Fruit fly (Drosophila melanogaster) whole organism, adult: ENCODE results near the gene Atg18a.

ENCODE experiments used
- CG14711 ChIP-seq: fragments of 200-800 bp; sonication (Bioruptor generic); optimal IDR thresholded peaks from 2 replicates; lab custom pipeline; 2018; ENCODE audit warnings: missing biosample characterization, mild to moderate bottlenecking, missing genetic modification characterization, moderate library complexity
- CG7101 ChIP-seq: fragments of 200-800 bp; sonication (Bioruptor generic); optimal IDR thresholded peaks from 2 replicates; lab custom pipeline; 2018; ENCODE audit warnings: missing biosample characterization, mild to moderate bottlenecking, missing genetic modification characterization, moderate library complexity
- Hr96 ChIP-seq: fragments of 200-800 bp; sonication (Bioruptor generic); optimal IDR thresholded peaks from 2 replicates; lab custom pipeline; 2016; ENCODE audit warnings: missing biosample characterization, missing genetic modification characterization
- kay ChIP-seq: fragments of 200-800 bp; sonication (Bioruptor generic); peaks from one replicate; lab custom pipeline; 2016; ENCODE audit warnings: missing biosample characterization, missing genetic modification characterization, borderline replicate concordance

DNA sequence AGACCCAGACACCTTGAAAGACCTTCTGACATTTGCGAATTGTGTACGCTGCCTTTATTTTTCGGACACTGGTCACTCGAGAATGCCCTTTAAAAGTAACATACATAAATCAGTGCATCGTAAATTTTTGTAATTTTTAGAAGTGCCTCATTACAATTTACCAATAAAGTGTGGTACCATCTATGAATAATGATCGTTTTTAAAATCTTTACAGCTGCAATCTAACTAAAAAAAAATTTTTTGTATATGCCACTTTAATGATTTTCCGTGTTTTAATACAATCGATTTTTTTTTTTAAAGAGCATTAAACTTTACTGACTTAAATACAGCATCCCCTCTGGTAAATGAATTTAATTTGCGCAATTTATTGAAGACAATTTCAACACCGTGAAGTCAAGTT lies 29.6 kb upstream of the Atg18a start:
- TF ChIP-seq CG14711 (tag; lab: Kevin White, UChicago), result no peak
- no peak for TF ChIP-seq CG7101 (tag; lab: Kevin White, UChicago)
- no peak for TF ChIP-seq kay (GFP tag; lab: Kevin White, UChicago)
- TF ChIP-seq Hr96, result no peak
